Fruit fly (Drosophila melanogaster): Measurements from ENCODE around the gene CG7675.
A peak's percentile ranks its signal among the peaks of the same experiment; 100 is the strongest.

- TF ChIP-seq CG8159 (tag; optimal IDR thresholded peaks at IDR 0.05) (peak; percentile 52), EcR (GFP tag; optimal IDR thresholded peaks at IDR 0.05) (no peak), CG12605 (GFP tag; IDR thresholded peaks at IDR 0.05) (no peak), rn (GFP tag; IDR thresholded peaks at IDR 0.05) (no peak), CG4496 (GFP tag; IDR thresholded peaks at IDR 0.05) (peak; percentile 68), gl (tag; optimal IDR thresholded peaks at IDR 0.05) (peak; percentile 2), CG15710 (tag; optimal IDR thresholded peaks at IDR 0.05) (peak; percentile 62), Snoo (tag; optimal IDR thresholded peaks at IDR 0.05) (peak; percentile 63), CG8301 (tag; optimal IDR thresholded peaks at IDR 0.05) (peak; percentile 28), D1 (tag; optimal IDR thresholded peaks at IDR 0.05) (no peak), CG13204 (GFP tag; optimal IDR thresholded peaks at IDR 0.05) (no peak), CG32121 (GFP tag; IDR thresholded peaks at IDR 0.05) (peak; percentile 66; the same call in 1 of the 2 replicates), Ets98B (GFP tag; IDR thresholded peaks at IDR 0.05) (peak; percentile 58; the same call in 1 of the 2 replicates), CG34367 (tag; optimal IDR thresholded peaks at IDR 0.05) (peak; percentile 17)
These were observed 23.7 kb upstream of the CG7675 start, which contains the start of gene CG7685 for dm6 chr3R:18404713-18405112.
